Worm (Caenorhabditis elegans) whole organism, L4 larva: ENCODE results near the gene F54C9.9.

Experiments used
- F26F4.8 ChIP-seq: fragments of 200-800 bp; sonication (Bioruptor generic); conservative IDR thresholded peaks from 2 replicates; pipeline ENCODE4 v1.3.6; 2022; ENCODE audit warnings: missing genetic modification characterization, missing compliant biosample characterization
- F37D6.2 ChIP-seq: sonication (generic microtip); optimal IDR thresholded peaks from 2 replicates; lab custom pipeline; 2016; ENCODE audit warnings: mild to moderate bottlenecking, missing genetic modification characterization, missing compliant biosample characterization
- F44E2.7 ChIP-seq: fragments of 200-800 bp; sonication (Bioruptor generic); IDR thresholded peaks from 2 replicates; pipeline ENCODE4 v2.1.2; 2022; ENCODE audit warnings: missing genetic modification characterization, missing compliant biosample characterization
- Y48G9A.11 ChIP-seq: fragments of 200-800 bp; sonication (Bioruptor generic); IDR thresholded peaks from 2 replicates; pipeline ENCODE4 v1.3.6; 2022; ENCODE audit warnings: missing genetic modification reagents, missing genetic modification characterization, missing compliant biosample characterization
- Y75B8A.6 ChIP-seq: fragments of 200-800 bp; sonication (Bioruptor generic); IDR thresholded peaks from 2 replicates; pipeline ENCODE4 v1.3.6; 2022; ENCODE audit warnings: missing genetic modification reagents, missing genetic modification characterization, missing compliant biosample characterization
- ZK337.2 ChIP-seq: fragments of 200-800 bp; sonication (Bioruptor generic); IDR thresholded peaks from 2 replicates; pipeline ENCODE4 v1.3.6; 2022; ENCODE audit warnings: missing genetic modification reagents, missing genetic modification characterization, missing compliant biosample characterization
- aha-1 ChIP-seq: fragments of 150-350 bp; peaks from one replicate; lab custom pipeline; 2014; ENCODE audit warnings: missing biosample characterization, missing genetic modification characterization
- ama-1 ChIP-seq: fragments of 150-350 bp; optimal IDR thresholded peaks from 2 replicates; lab custom pipeline; 2014; ENCODE audit warnings: inconsistent platforms, mixed read lengths
- attf-4 ChIP-seq: sonication (generic microtip); optimal IDR thresholded peaks from 3 replicates; lab custom pipeline; 2017; ENCODE audit warnings: missing biosample characterization, missing genetic modification characterization
- ceh-62 ChIP-seq: sonication (generic microtip); optimal IDR thresholded peaks from 2 replicates; lab custom pipeline; 2017; ENCODE audit warnings: missing biosample characterization, missing genetic modification characterization
- ceh-82 ChIP-seq: sonication (generic microtip); optimal IDR thresholded peaks from 2 replicates; lab custom pipeline; 2017; ENCODE audit warnings: missing biosample characterization, missing genetic modification characterization
- ces-1 ChIP-seq: fragments of 150-350 bp; sonication (generic microtip); optimal IDR thresholded peaks from 4 replicates; lab custom pipeline; 2014; ENCODE audit warnings: missing biosample characterization, missing genetic modification reagents, missing genetic modification characterization
- daf-8 ChIP-seq: fragments of 200-800 bp; sonication (Bioruptor generic); IDR thresholded peaks from 2 replicates; pipeline ENCODE4 v1.3.6; 2022; ENCODE audit warnings: missing genetic modification characterization, missing compliant biosample characterization
- egl-27 ChIP-seq: sonication (generic microtip); optimal IDR thresholded peaks from 3 replicates; lab custom pipeline; 2017; ENCODE audit warnings: missing biosample characterization, missing genetic modification reagents, missing genetic modification characterization
- gei-8 ChIP-seq: fragments of 200-800 bp; sonication (Bioruptor generic); optimal IDR thresholded peaks from 2 replicates; lab custom pipeline; 2018; ENCODE audit warnings: mild to moderate bottlenecking, missing genetic modification characterization, missing compliant biosample characterization
- hlh-11 ChIP-seq: fragments of 200-800 bp; sonication (Bioruptor generic); optimal IDR thresholded peaks from 2 replicates; lab custom pipeline; 2018; ENCODE audit warnings: mild to moderate bottlenecking, missing genetic modification characterization, missing compliant biosample characterization
- hlh-30 ChIP-seq: sonication (generic microtip); optimal IDR thresholded peaks from 2 replicates; lab custom pipeline; 2017; ENCODE audit warnings: antibody characterized with exemption, mild to moderate bottlenecking, missing genetic modification characterization, missing compliant biosample characterization; ENCODE audit not compliant: insufficient read depth
- lim-7 ChIP-seq: fragments of 200-800 bp; sonication (Bioruptor generic); IDR thresholded peaks from 2 replicates; pipeline ENCODE4 v1.3.6; 2022; ENCODE audit warnings: missing genetic modification characterization, missing compliant biosample characterization
- lin-1 ChIP-seq: fragments of 200-800 bp; sonication (Bioruptor generic); IDR thresholded peaks from 2 replicates; pipeline ENCODE4 v1.3.6; 2022; ENCODE audit warnings: missing genetic modification reagents, missing genetic modification characterization, missing compliant biosample characterization
- lin-13 ChIP-seq: fragments of 150-350 bp; optimal IDR thresholded peaks from 2 replicates; lab custom pipeline; 2014; ENCODE audit warnings: missing biosample characterization, missing genetic modification reagents, missing genetic modification characterization
- madf-5 ChIP-seq, 2 experiments: fragments of 200-800 bp; sonication (Bioruptor generic); IDR thresholded peaks; 2 replicates each; pipeline ENCODE4 v1.3.6; 2022; ENCODE audit warnings: missing compliant biosample characterization in 2 of 2, missing genetic modification characterization in 2 of 2
- nhr-11 ChIP-seq: fragments of 150-350 bp; optimal IDR thresholded peaks from 2 replicates; lab custom pipeline; 2014; ENCODE audit warnings: missing biosample characterization, missing genetic modification characterization
- nhr-237 ChIP-seq: sonication (generic microtip); optimal IDR thresholded peaks from 2 replicates; lab custom pipeline; 2017; ENCODE audit warnings: missing biosample characterization, missing genetic modification characterization
- nhr-41 ChIP-seq: fragments of 200-800 bp; sonication (Bioruptor generic); IDR thresholded peaks from 2 replicates; pipeline ENCODE4 v1.3.6; 2022; ENCODE audit warnings: missing genetic modification reagents, missing genetic modification characterization, missing compliant biosample characterization
- nhr-42 ChIP-seq: fragments of 200-800 bp; sonication (Bioruptor generic); IDR thresholded peaks from 2 replicates; pipeline ENCODE4 v1.3.6; 2022; ENCODE audit warnings: missing genetic modification characterization, missing compliant biosample characterization
- saeg-2 ChIP-seq: fragments of 200-800 bp; sonication (Bioruptor generic); IDR thresholded peaks from 2 replicates; pipeline ENCODE4 v1.3.6; 2022; ENCODE audit warnings: missing genetic modification reagents, missing genetic modification characterization, missing compliant biosample characterization
- set-16 ChIP-seq: fragments of 200-800 bp; sonication (Bioruptor generic); IDR thresholded peaks from 2 replicates; pipeline ENCODE4 v1.3.6; 2022; ENCODE audit warnings: missing genetic modification reagents, missing genetic modification characterization, missing compliant biosample characterization
- snpc-1.2 ChIP-seq: fragments of 200-800 bp; sonication (Bioruptor generic); IDR thresholded peaks from 2 replicates; pipeline ENCODE4 v1.3.6; 2022; ENCODE audit warnings: missing genetic modification reagents, missing genetic modification characterization, missing compliant biosample characterization
- unc-130 ChIP-seq: sonication (generic microtip); optimal IDR thresholded peaks from 2 replicates; lab custom pipeline; 2016; ENCODE audit warnings: missing genetic modification reagents, missing genetic modification characterization, missing compliant biosample characterization
- unc-62 ChIP-seq, 3 experiments: fragments of 150-350 bp in 1 of 3; sonication (generic microtip); optimal IDR thresholded peaks in 2 of 3; peaks in 1 of 3; 1 replicate in 1 of 3; 2 replicates in 2 of 3; lab custom pipeline; 2014 to 2017; ENCODE audit warnings: missing biosample characterization in 3 of 3, missing genetic modification characterization in 3 of 3, missing genetic modification reagents in 3 of 3, missing genotype in 1 of 3
- vab-7 ChIP-seq: fragments of 200-800 bp; sonication (Bioruptor generic); IDR thresholded peaks from 2 replicates; pipeline ENCODE4 v1.3.6; 2022; ENCODE audit warnings: missing genetic modification reagents, missing genetic modification characterization, missing compliant biosample characterization
- zip-2 ChIP-seq: fragments of 150-350 bp; optimal IDR thresholded peaks from 2 replicates; lab custom pipeline; 2014; ENCODE audit warnings: missing biosample characterization, missing genetic modification characterization
- ztf-11 ChIP-seq: fragments of 150-350 bp; optimal IDR thresholded peaks from 2 replicates; lab custom pipeline; 2014; ENCODE audit warnings: missing biosample characterization, missing genetic modification characterization

Gene F54C9.9

ce11 chrII:8588442-8588841 is 10.6 kb downstream of the F54C9.9 start:
- no peak for TF ChIP-seq nhr-41 (GFP tag; lab: Robert Waterston, UW)
- peak; percentile 41 for TF ChIP-seq aha-1 (tag; lab: Kevin White, UChicago)
- no peak for TF ChIP-seq zip-2

ce11 chrII:8589227-8589626 is 11.4 kb downstream of the F54C9.9 start:
- peak; percentile 53 for TF ChIP-seq aha-1 (tag; lab: Kevin White, UChicago)
- no peak for TF ChIP-seq set-16 (GFP tag; lab: Robert Waterston, UW)
- peak; percentile 85 for TF ChIP-seq ces-1
- peak in 1 of 2 experiments; percentile 91 for TF ChIP-seq unc-62 (GFP tag; optimal IDR thresholded peaks at IDR 0.05 in 1 of 2; lab: Kevin White, UChicago)
- no peak for TF ChIP-seq unc-62 (tag; optimal IDR thresholded peaks at IDR 0.05; lab: Kevin White, UChicago)
- TF ChIP-seq ceh-62 (tag; lab: Kevin White, UChicago): no peak
- TF ChIP-seq, all 104 proteins: peak for 3

ce11 chrII:8590684-8591083 is 12.8 kb downstream of the F54C9.9 start, which contains the start of gene aptf-4:
aptf-4 (plus strand) TSS chrII:8590984.
- no peak for TF ChIP-seq madf-5 (GFP tag; IDR thresholded peaks at IDR 0.05; lab: Robert Waterston, UW)
- no peak for TF ChIP-seq lim-7
- TF ChIP-seq hlh-30 (tag; lab: Kevin White, UChicago): no peak
- no peak for TF ChIP-seq egl-27
- no peak for TF ChIP-seq F44E2.7
- no peak for TF ChIP-seq ZK337.2 (GFP tag; lab: Robert Waterston, UW)
- no peak for TF ChIP-seq vab-7 (GFP tag; lab: Robert Waterston, UW)
- TF ChIP-seq lin-13 (GFP tag; lab: Kevin White, UChicago): no peak

ce11 chrII:8593840-8594625 is 16.2 kb downstream of the F54C9.9 start, which contains the start of gene aptf-3:
aptf-3 (plus strand) TSS chrII:8594190.
- TF ChIP-seq unc-62 (GFP tag; optimal IDR thresholded peaks at IDR 0.05 in 1 of 2; lab: Kevin White, UChicago) (peak in 1 of 2 experiments; percentile 94), unc-62 (tag; optimal IDR thresholded peaks at IDR 0.05; lab: Kevin White, UChicago) (no peak), ZK337.2 (GFP tag; lab: Robert Waterston, UW) (no peak), ztf-11 (tag; lab: Kevin White, UChicago) (no peak)

- TF ChIP-seq F26F4.8 (GFP tag; lab: Robert Waterston, UW) (no peak), snpc-1.2 (GFP tag; lab: Robert Waterston, UW) (no peak), nhr-11 (tag; lab: Kevin White, UChicago) (no peak), daf-8 (GFP tag; lab: Robert Waterston, UW) (no peak), nhr-42 (GFP tag; lab: Robert Waterston, UW) (no peak), attf-4 (tag; lab: Kevin White, UChicago) (no peak), Y75B8A.6 (GFP tag; lab: Robert Waterston, UW) (no peak), ces-1 (no peak), F37D6.2 (tag; lab: Kevin White, UChicago) (no peak), lin-13 (GFP tag; lab: Kevin White, UChicago) (no peak), nhr-237 (no peak), ama-1 (lab: Kevin White, UChicago) (no peak), Y48G9A.11 (GFP tag; lab: Robert Waterston, UW) (no peak), lin-1 (GFP tag; lab: Robert Waterston, UW) (no peak), saeg-2 (GFP tag; lab: Robert Waterston, UW) (no peak), hlh-11 (tag; lab: Kevin White, UChicago) (no peak), ceh-82 (tag; lab: Kevin White, UChicago) (no peak), F44E2.7 (no peak), gei-8 (no peak), unc-130 (GFP tag; lab: Kevin White, UChicago) (no peak)
Measured at ce11 chrII:8599214-8599613, 21.4 kb downstream of the F54C9.9 start, which contains the start of gene F28C6.5. F28C6.5 (plus strand) TSS chrII:8599514.
